Worm (Caenorhabditis elegans) whole organism, L1 larva: ENCODE measurements around the gene csn-5.

ENCODE experiments used
- blmp-1 ChIP-seq: fragments of 150-350 bp; optimal IDR thresholded peaks from 2 replicates; lab custom pipeline; 2014; ENCODE audit warnings: missing biosample characterization, missing genetic modification characterization
- efl-1 ChIP-seq, 4 experiments: fragments of 150-350 bp; optimal IDR thresholded peaks in 3 of 4; peaks in 1 of 4; 1 replicate in 1 of 4; 2 replicates in 3 of 4; lab custom pipeline; 2014; ENCODE audit warnings: missing biosample characterization in 2 of 4, missing genetic modification characterization in 2 of 4, missing genetic modification reagents in 2 of 4
- egl-13 ChIP-seq: sonication (generic microtip); optimal IDR thresholded peaks from 2 replicates; lab custom pipeline; 2016; ENCODE audit warnings: missing genotype, missing genetic modification reagents, missing genetic modification characterization, missing compliant biosample characterization
- fkh-10 ChIP-seq: sonication (generic microtip); optimal IDR thresholded peaks from 2 replicates; lab custom pipeline; 2017; ENCODE audit warnings: missing biosample characterization, missing genetic modification reagents, missing genetic modification characterization
- fkh-4 ChIP-seq: sonication (generic microtip); optimal IDR thresholded peaks from 2 replicates; lab custom pipeline; 2016; ENCODE audit warnings: missing compliant biosample characterization, missing genetic modification characterization, borderline replicate concordance
- fos-1 ChIP-seq: fragments of 150-350 bp; optimal IDR thresholded peaks from 2 replicates; lab custom pipeline; 2014; ENCODE audit warnings: missing biosample characterization, missing genetic modification characterization
- hlh-4 ChIP-seq: sonication (generic microtip); optimal IDR thresholded peaks from 2 replicates; lab custom pipeline; 2016; ENCODE audit warnings: mild to moderate bottlenecking, missing genetic modification characterization, missing compliant biosample characterization
- lin-14 ChIP-seq: fragments of 200-800 bp; sonication (Bioruptor generic); optimal IDR thresholded peaks from 2 replicates; lab custom pipeline; 2018; ENCODE audit warnings: mild to moderate bottlenecking, missing genetic modification characterization, moderate library complexity, missing compliant biosample characterization
- lin-35 ChIP-seq, 2 experiments: fragments of 150-350 bp; optimal IDR thresholded peaks; 2 replicates each; lab custom pipeline; 2014; ENCODE audit warnings: missing biosample characterization in 2 of 2, missing genetic modification characterization in 2 of 2, missing genetic modification reagents in 2 of 2
- mep-1 ChIP-seq: fragments of 150-350 bp; optimal IDR thresholded peaks from 2 replicates; lab custom pipeline; 2014; ENCODE audit warnings: missing biosample characterization, missing genetic modification characterization
- nhr-12 ChIP-seq: sonication (generic microtip); optimal IDR thresholded peaks from 2 replicates; lab custom pipeline; 2017; ENCODE audit warnings: missing biosample characterization, missing genetic modification characterization
- nhr-19 ChIP-seq: fragments of 200-800 bp; sonication (Bioruptor generic); conservative IDR thresholded peaks from 2 replicates; pipeline ENCODE4 v1.3.6; 2022; ENCODE audit warnings: missing genetic modification characterization, missing compliant biosample characterization
- nhr-77 ChIP-seq: fragments of 150-350 bp; optimal IDR thresholded peaks from 2 replicates; lab custom pipeline; 2014; ENCODE audit warnings: missing biosample characterization, missing genetic modification characterization
- nhr-85 ChIP-seq: sonication (generic microtip); peaks from one replicate; lab custom pipeline; 2016; ENCODE audit warnings: missing genetic modification characterization, inconsistent platforms, missing compliant biosample characterization
- pqm-1 ChIP-seq: sonication (generic microtip); optimal IDR thresholded peaks from 3 replicates; lab custom pipeline; 2017; ENCODE audit warnings: missing biosample characterization, missing genetic modification characterization
- rnt-1 ChIP-seq: sonication (generic microtip); optimal IDR thresholded peaks from 2 replicates; lab custom pipeline; 2016; ENCODE audit warnings: mild to moderate bottlenecking, missing genetic modification characterization, moderate library complexity, missing compliant biosample characterization
- sox-4 ChIP-seq: sonication (generic microtip); optimal IDR thresholded peaks from 2 replicates; lab custom pipeline; 2016; ENCODE audit warnings: missing genetic modification characterization, missing compliant biosample characterization
- tbx-2 ChIP-seq: sonication (generic microtip); optimal IDR thresholded peaks from 2 replicates; lab custom pipeline; 2016; ENCODE audit warnings: missing genetic modification characterization, missing compliant biosample characterization
- unc-130 ChIP-seq: fragments of 150-350 bp; optimal IDR thresholded peaks from 2 replicates; lab custom pipeline; 2017; ENCODE audit warnings: missing biosample characterization, missing genetic modification characterization, inconsistent platforms
- ztf-4 ChIP-seq: fragments of 150-350 bp; optimal IDR thresholded peaks from 2 replicates; lab custom pipeline; 2014; ENCODE audit warnings: missing biosample characterization, missing genetic modification characterization

The csn-5 gene

DNA sequence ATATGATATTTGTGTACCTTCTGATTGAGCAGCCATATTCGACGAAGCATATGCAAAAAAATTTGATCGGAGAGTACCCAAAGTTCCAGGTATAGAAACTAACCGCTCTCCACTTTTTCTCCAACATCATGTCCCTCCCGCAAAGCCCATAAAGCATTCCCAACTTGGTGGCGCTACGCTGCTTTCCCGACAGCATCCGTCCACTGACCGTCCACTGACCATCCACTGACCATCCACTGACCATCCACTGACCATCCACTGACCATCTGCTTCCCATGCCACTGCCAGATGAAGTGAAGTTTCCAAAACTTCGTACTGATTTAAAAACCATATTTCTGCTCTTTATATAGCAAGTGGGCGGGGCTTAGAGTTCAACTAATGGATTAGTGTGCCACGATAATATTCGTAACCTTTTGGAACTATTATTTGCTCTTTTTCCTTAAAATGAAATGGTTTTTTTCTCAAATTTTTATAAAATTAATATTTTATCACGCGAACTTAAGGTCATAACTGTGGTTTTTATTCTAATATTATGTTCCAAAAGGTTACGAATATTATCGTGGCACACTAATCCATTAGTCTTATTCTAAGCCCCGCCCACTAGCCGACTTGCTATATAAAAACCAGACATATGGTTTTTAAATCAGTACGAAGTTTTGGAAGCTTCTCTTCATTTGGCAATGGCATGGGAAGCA lies 41.2 kb downstream of the csn-5 start, which contains the start of gene C55C3.8:
Gene C55C3.8, plus strand, starts transcription at position 645 of the 695 bp plus-strand sequence.
- TF ChIP-seq efl-1 (optimal IDR thresholded peaks at IDR 0.05; lab: Kevin White, UChicago): no peak
- no peak for TF ChIP-seq efl-1 (GFP tag; optimal IDR thresholded peaks at IDR 0.05 in 1 of 2; lab: Kevin White, UChicago)
- TF ChIP-seq rnt-1: no peak

DNA sequence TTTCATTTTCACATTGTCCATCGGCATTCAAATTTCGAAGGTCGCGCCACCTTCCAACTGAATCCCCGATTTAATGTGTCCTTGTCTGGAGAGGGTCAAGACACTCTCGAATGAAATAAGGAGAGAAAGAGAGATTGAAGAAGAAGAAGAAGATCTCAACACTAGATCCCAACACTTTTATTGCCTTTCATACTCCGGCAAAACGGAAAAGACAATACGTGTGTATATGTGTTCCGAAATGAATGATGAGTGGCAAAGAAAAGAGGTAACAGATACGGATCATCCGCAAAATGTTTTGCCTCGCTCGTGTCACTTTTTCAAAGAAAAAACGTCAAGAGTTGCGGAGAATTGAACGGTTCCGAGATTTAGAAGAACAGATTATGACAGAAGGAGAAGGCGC lies 51.0 kb downstream of the csn-5 start:
- no peak for TF ChIP-seq ztf-4 (tag; lab: Kevin White, UChicago)
- TF ChIP-seq sox-4 (tag; lab: Kevin White, UChicago): no peak
- TF ChIP-seq fos-1 (tag; lab: Kevin White, UChicago): no peak
- TF ChIP-seq lin-14 (GFP tag; lab: Kevin White, UChicago): no peak
- no peak for TF ChIP-seq fkh-10 (GFP tag; lab: Kevin White, UChicago)
- no peak for TF ChIP-seq tbx-2 (tag; lab: Kevin White, UChicago)
- no peak for TF ChIP-seq unc-130 (tag; lab: Kevin White, UChicago)
- TF ChIP-seq nhr-77: no peak
- peak; percentile 65 for TF ChIP-seq nhr-85 (tag; lab: Kevin White, UChicago)
- TF ChIP-seq lin-35 (GFP tag; optimal IDR thresholded peaks at IDR 0.05; lab: Kevin White, UChicago): no peak
- TF ChIP-seq nhr-12: no peak
- no peak for TF ChIP-seq egl-13 (tag; lab: Kevin White, UChicago)
- peak; percentile 64 for TF ChIP-seq mep-1 (tag; lab: Kevin White, UChicago)
- TF ChIP-seq nhr-19: no peak
- no peak for TF ChIP-seq hlh-4 (tag; lab: Kevin White, UChicago)
- peak; percentile 79 for TF ChIP-seq blmp-1 (tag; lab: Kevin White, UChicago)
- TF ChIP-seq pqm-1 (tag; lab: Kevin White, UChicago): no peak
- TF ChIP-seq fkh-4 (tag; lab: Kevin White, UChicago): no peak
